Fruit fly (Drosophila melanogaster): Measurements from ENCODE around the gene CG18545.

The CG18545 gene

DNA sequence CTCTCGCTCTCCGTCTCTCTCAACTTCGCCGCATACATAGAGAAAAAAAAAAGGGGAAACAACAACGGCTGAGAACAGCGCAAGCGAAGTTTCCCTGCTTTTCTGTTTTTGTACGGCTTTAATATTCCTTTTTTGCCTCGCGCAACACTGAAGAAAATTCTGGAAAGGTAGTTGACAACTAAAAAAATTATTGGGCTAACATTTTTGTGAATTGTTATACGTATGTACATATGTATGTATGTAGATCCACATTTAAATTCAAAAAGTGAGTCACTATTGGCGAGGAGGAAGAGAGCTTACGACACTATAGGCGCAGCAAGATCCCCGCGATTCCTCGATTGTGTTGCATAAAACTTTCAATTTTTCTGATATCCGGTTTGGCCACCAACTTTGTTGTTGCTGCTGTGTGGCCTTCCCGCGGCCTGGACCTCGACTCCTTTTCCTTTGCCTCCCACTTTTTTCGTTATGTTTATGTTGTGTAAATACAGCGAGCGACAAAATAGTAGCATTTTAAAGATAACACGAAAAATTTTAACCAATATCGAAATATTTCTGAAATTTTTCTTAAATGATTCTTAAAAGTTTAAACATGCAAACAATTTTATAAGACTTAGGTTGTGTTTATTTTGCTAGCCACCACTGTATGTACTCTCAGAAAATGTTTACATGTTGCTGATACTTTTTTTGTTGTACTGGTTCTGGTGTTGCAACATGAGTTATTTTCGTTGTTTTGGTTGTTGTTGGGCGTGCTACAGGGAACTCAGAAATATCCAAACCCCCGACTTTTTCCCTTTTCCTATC lies 16.0 kb downstream of the CG18545 start (continued):
- TF ChIP-seq Eip75B (GFP tag; optimal IDR thresholded peaks at IDR 0.05) (peak; percentile 96), CG32006 (GFP tag; optimal IDR thresholded peaks at IDR 0.05) (peak; percentile 92), net (GFP tag; optimal IDR thresholded peaks at IDR 0.05) (peak; percentile 92), CG31627 (GFP tag; optimal IDR thresholded peaks at IDR 0.05) (peak; percentile 92), OdsH (GFP tag; optimal IDR thresholded peaks at IDR 0.05) (peak; percentile 87), Ets96B (tag; optimal IDR thresholded peaks at IDR 0.05) (peak; percentile 89), Eip93F (GFP tag; optimal IDR thresholded peaks at IDR 0.05) (no peak), Sox15 (GFP tag; optimal IDR thresholded peaks at IDR 0.05) (peak; percentile 73), Sox14 (GFP tag; optimal IDR thresholded peaks at IDR 0.05) (peak; percentile 94), Hr4 (GFP tag; optimal IDR thresholded peaks at IDR 0.05) (peak; percentile 93), Gug (GFP tag; IDR thresholded peaks at IDR 0.05) (no peak), CG11294 (GFP tag; IDR thresholded peaks at IDR 0.05) (no peak), topi (GFP tag; optimal IDR thresholded peaks at IDR 0.05) (peak; percentile 94), CG6808 (GFP tag; optimal IDR thresholded peaks at IDR 0.05) (peak; percentile 92), Met (GFP tag; optimal IDR thresholded peaks at IDR 0.05) (peak; percentile 96), CG4318 (GFP tag; optimal IDR thresholded peaks at IDR 0.05) (peak; percentile 76), CG16779 (tag; optimal IDR thresholded peaks at IDR 0.05) (peak; percentile 87), CG6792 (GFP tag; optimal IDR thresholded peaks at IDR 0.05) (peak; percentile 93), CG11902 (GFP tag; optimal IDR thresholded peaks at IDR 0.05) (peak; percentile 80), fkh (GFP tag; optimal IDR thresholded peaks at IDR 0.05) (peak; percentile 65), ss (GFP tag; optimal IDR thresholded peaks at IDR 0.05) (peak; percentile 87 to 95), CG34406 (GFP tag; optimal IDR thresholded peaks at IDR 0.05) (peak; percentile 92), CG10669 (GFP tag; optimal IDR thresholded peaks at IDR 0.05) (peak; percentile 92), CG8632 (GFP tag; optimal IDR thresholded peaks at IDR 0.05) (peak; percentile 90), dsx (GFP tag; optimal IDR thresholded peaks at IDR 0.05; ENCODE audit: poor library complexity, severe bottlenecking) (peak; percentile 95), cyc (GFP tag; optimal IDR thresholded peaks at IDR 0.05) (peak; percentile 92), CG3919 (GFP tag; optimal IDR thresholded peaks at IDR 0.05) (peak; percentile 94)

DNA sequence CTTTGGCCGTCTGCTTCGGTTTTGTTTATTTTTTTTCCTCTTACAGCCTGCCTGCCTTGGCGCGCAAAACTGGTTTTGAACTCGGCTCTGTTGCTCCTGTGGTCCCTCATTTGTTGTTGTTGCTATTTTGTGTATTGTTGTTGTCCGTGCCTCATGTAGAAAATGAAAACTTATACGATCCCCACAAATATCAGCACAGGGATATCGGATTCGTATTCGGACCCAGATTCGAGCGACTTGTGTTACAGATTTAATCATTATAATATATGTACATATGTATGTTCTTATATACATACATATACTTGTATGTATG lies 16.6 kb downstream of the CG18545 start:
- TF ChIP-seq CG8119 (GFP tag; IDR thresholded peaks at IDR 0.05) (no peak), eg (GFP tag; IDR thresholded peaks at IDR 0.05) (no peak), CG34406 (GFP tag; optimal IDR thresholded peaks at IDR 0.05) (no peak), CG1621 (tag; optimal IDR thresholded peaks at IDR 0.05) (no peak), CG15336 (GFP tag; IDR thresholded peaks at IDR 0.05) (no peak), CG32006 (GFP tag; optimal IDR thresholded peaks at IDR 0.05) (no peak), fd85E (GFP tag; optimal IDR thresholded peaks at IDR 0.05) (no peak), CG3032 (tag; optimal IDR thresholded peaks at IDR 0.05) (no peak), OdsH (GFP tag; optimal IDR thresholded peaks at IDR 0.05) (no peak), dsx (GFP tag; optimal IDR thresholded peaks at IDR 0.05; ENCODE audit: poor library complexity, severe bottlenecking) (no peak), CG6808 (GFP tag; optimal IDR thresholded peaks at IDR 0.05) (no peak), CG9139 (GFP tag; optimal IDR thresholded peaks at IDR 0.05) (no peak), acj6 (GFP tag; optimal IDR thresholded peaks at IDR 0.05) (no peak), Eip75B (GFP tag; optimal IDR thresholded peaks at IDR 0.05) (no peak)

DNA sequence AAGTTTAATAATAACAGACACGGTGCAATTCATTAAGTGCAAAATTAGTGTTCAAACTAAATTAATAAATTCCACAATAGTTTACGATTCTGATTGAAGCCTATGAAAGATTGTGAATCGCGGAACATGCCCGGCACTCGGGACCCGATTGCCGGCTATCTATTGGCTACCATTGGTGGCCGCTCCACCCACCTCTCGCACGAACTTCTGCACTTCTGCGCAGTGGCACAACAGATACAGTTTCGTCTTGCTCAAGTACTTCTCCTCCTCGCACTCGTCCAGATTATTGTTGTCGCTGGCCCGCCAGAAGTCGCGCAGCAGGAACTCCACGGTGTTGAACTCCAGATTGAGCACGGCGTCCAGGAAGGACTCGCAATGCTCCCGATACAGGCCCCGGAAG lies 23.5 kb downstream of the CG18545 start:
- no peak for TF ChIP-seq CG31627 (GFP tag; optimal IDR thresholded peaks at IDR 0.05)
- no peak for TF ChIP-seq Eip75B (GFP tag; optimal IDR thresholded peaks at IDR 0.05)
- TF ChIP-seq lz (GFP tag; optimal IDR thresholded peaks at IDR 0.05) = no peak
- TF ChIP-seq CG8319 (GFP tag; optimal IDR thresholded peaks at IDR 0.05) = no peak
- TF ChIP-seq ss (GFP tag; optimal IDR thresholded peaks at IDR 0.05) = no peak
- TF ChIP-seq fd85E (GFP tag; optimal IDR thresholded peaks at IDR 0.05) = no peak
- TF ChIP-seq pdm3 (GFP tag; optimal IDR thresholded peaks at IDR 0.05) = no peak
- no peak for TF ChIP-seq Sox102F (GFP tag; optimal IDR thresholded peaks at IDR 0.05)
- TF ChIP-seq Hr4 (GFP tag; optimal IDR thresholded peaks at IDR 0.05) = no peak
- no peak for TF ChIP-seq CG9139 (GFP tag; optimal IDR thresholded peaks at IDR 0.05)
- TF ChIP-seq CG10631 (GFP tag; optimal IDR thresholded peaks at IDR 0.05) = no peak

Data from whole organism, prepupa.